Fruit fly (Drosophila melanogaster): ENCODE measurements around the gene Dad.

Gene Dad

DNA sequence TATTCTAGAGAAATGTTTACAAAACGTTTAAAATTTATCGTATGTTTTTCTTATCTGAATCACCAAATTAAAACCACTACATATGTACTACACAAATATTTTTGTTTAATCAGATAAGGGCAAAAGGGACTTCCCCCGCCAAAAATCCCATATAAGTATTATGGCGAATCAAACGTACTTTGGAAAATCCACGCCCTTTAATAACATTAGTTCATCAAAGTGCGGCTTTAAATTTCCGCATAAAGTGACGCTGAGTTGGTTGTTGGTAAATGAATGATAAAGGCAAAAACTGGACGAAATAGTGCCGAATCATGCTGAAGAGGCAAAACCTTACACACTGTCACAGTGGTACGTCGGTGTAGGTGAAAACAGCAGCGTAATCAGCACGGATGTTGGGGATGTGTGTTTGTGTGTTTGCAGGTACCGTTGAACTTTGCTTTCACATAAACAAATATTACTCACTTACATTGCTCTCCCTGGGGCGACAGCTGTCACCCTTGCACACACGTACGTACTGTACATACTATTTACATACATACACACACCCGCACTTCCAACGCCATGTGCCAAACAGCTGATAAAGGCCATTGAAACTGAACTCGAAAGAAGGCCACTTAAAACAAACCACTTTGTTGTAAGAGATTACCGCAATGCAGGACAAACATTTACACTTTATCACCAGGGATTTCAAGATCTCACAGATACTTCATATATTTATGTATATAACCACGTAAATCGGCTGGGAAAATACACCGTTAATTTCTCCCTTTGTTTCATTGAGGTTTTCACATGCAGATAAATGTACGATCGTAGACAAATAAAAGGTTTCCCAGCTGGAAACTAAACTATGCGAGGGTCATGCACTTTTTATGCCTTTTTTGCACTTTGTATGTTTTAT lies 25.4 kb downstream of the Dad start (continued):
- no peak for TF ChIP-seq pita (GFP tag; optimal IDR thresholded peaks at IDR 0.05)
- TF ChIP-seq B-H1 (GFP tag; IDR thresholded peaks at IDR 0.05): no peak
- TF ChIP-seq CG9437 (GFP tag; optimal IDR thresholded peaks at IDR 0.05): no peak
- peak; percentile 30 for TF ChIP-seq ATbp (GFP tag; optimal IDR thresholded peaks at IDR 0.05)
- no peak for TF ChIP-seq CG18764 (GFP tag; optimal IDR thresholded peaks at IDR 0.05)
- no peak for TF ChIP-seq CG16813 (GFP tag; IDR thresholded peaks at IDR 0.05; ENCODE audit: partially characterized antibody)
- no peak for TF ChIP-seq CG3838 (GFP tag; optimal IDR thresholded peaks at IDR 0.05)
- TF ChIP-seq Ravus (GFP tag; IDR thresholded peaks at IDR 0.05): no peak
- TF ChIP-seq zfh2 (GFP tag; optimal IDR thresholded peaks at IDR 0.05): no peak
- no peak for TF ChIP-seq CG1602 (GFP tag; optimal IDR thresholded peaks at IDR 0.05)
- TF ChIP-seq sd (tag; optimal IDR thresholded peaks at IDR 0.05): peak; percentile 27
- TF ChIP-seq E2f2 (GFP tag; IDR thresholded peaks at IDR 0.05): no peak
- TF ChIP-seq CG18619 (GFP tag; optimal IDR thresholded peaks at IDR 0.05): no peak
- TF ChIP-seq CG8478 (optimal IDR thresholded peaks at IDR 0.05): no peak
- TF ChIP-seq otp (GFP tag; IDR thresholded peaks at IDR 0.05): no peak
- TF ChIP-seq Antp (GFP tag; optimal IDR thresholded peaks at IDR 0.05): no peak
- no peak for TF ChIP-seq gro (GFP tag; optimal IDR thresholded peaks at IDR 0.05)
- TF ChIP-seq pnt (GFP tag; optimal IDR thresholded peaks at IDR 0.05): no peak
- TF ChIP-seq NC2β (GFP tag; optimal IDR thresholded peaks at IDR 0.05): no peak
- TF ChIP-seq CG12299 (tag; optimal IDR thresholded peaks at IDR 0.05): peak; percentile 60
- peak; percentile 32 for TF ChIP-seq CoRest (tag; optimal IDR thresholded peaks at IDR 0.05)
- no peak for TF ChIP-seq CG4820 (GFP tag; optimal IDR thresholded peaks at IDR 0.05)
- no peak for TF ChIP-seq knrl (GFP tag; IDR thresholded peaks at IDR 0.05; ENCODE audit: partially characterized antibody)
- no peak for TF ChIP-seq CG17385 (GFP tag; optimal IDR thresholded peaks at IDR 0.05)
- TF ChIP-seq pum (GFP tag; optimal IDR thresholded peaks at IDR 0.05): no peak
- no peak for TF ChIP-seq Dek (tag; optimal IDR thresholded peaks at IDR 0.05)
- no peak for TF ChIP-seq HLH4C (GFP tag; IDR thresholded peaks at IDR 0.05; ENCODE audit: partially characterized antibody)
- TF ChIP-seq CG14050 (GFP tag; IDR thresholded peaks at IDR 0.05): no peak
- peak; percentile 36; the same call in 1 of the 2 replicates for TF ChIP-seq Xrp1 (GFP tag; IDR thresholded peaks at IDR 0.05)
- no peak for TF ChIP-seq zen (tag; optimal IDR thresholded peaks at IDR 0.05)
- TF ChIP-seq tgo (GFP tag; IDR thresholded peaks at IDR 0.05): no peak
- TF ChIP-seq CG17829 (tag; optimal IDR thresholded peaks at IDR 0.05): no peak
- TF ChIP-seq Optix (GFP tag; IDR thresholded peaks at IDR 0.05): no peak
- no peak for TF ChIP-seq Hr3 (GFP tag; optimal IDR thresholded peaks at IDR 0.05)
- no peak for TF ChIP-seq Ptx1 (GFP tag; IDR thresholded peaks at IDR 0.05)
- TF ChIP-seq dimm (GFP tag; IDR thresholded peaks at IDR 0.05): no peak
- TF ChIP-seq dmrt99B (tag; optimal IDR thresholded peaks at IDR 0.05): no peak
- TF ChIP-seq CG4360 (GFP tag; IDR thresholded peaks at IDR 0.05): peak; percentile 42
- TF ChIP-seq crc (GFP tag; optimal IDR thresholded peaks at IDR 0.05): no peak
- TF ChIP-seq chif (GFP tag; optimal IDR thresholded peaks at IDR 0.05): no peak
- no peak for TF ChIP-seq Lhr (GFP tag; optimal IDR thresholded peaks at IDR 0.05)
- no peak for TF ChIP-seq Hr39 (optimal IDR thresholded peaks at IDR 0.05)
- no peak for TF ChIP-seq CG10654 (GFP tag; optimal IDR thresholded peaks at IDR 0.05)
- no peak for TF ChIP-seq H2.0 (GFP tag; IDR thresholded peaks at IDR 0.05)
- TF ChIP-seq Dp (GFP tag; optimal IDR thresholded peaks at IDR 0.05): no peak
- no peak for TF ChIP-seq CG17359 (tag; optimal IDR thresholded peaks at IDR 0.05)
- TF ChIP-seq unc-4 (GFP tag; IDR thresholded peaks at IDR 0.05; ENCODE audit: partially characterized antibody): no peak
- TF ChIP-seq CG11247 (GFP tag; IDR thresholded peaks at IDR 0.05): no peak
- TF ChIP-seq CG17612 (GFP tag; IDR thresholded peaks at IDR 0.05): no peak
- TF ChIP-seq CG6854 (GFP tag; optimal IDR thresholded peaks at IDR 0.05): no peak
- no peak for TF ChIP-seq CG4730 (GFP tag; IDR thresholded peaks at IDR 0.05)

Measured in whole organism, embryonic.